Fruit fly (Drosophila melanogaster): ENCODE results near the gene Usp8.

DNA sequence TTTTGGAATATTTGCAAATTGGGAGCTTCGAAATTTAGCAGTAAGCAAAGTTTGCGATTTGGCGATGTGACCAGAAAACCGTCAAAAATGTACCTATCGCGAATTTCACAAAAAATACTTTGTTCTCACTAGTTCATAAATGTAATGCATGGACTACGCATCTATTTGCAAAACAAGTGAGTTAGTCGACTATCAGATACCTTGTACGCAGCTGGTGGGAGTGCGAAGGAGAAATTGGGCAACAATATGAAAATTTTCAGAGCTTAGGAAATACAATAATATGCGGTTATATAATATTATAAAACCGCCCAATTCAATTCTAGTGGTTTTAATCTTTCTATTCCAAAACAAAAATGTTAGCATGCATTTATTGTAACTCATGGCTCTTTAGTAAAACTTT, 15.3 kb upstream of the Usp8 start, which contains the start of gene Bdbt:
- no peak for TF ChIP-seq CG8478 (optimal IDR thresholded peaks at IDR 0.05)
- TF ChIP-seq CTCF (optimal IDR thresholded peaks at IDR 0.05): no peak

Measured in S2 (cell line).